Worm (Caenorhabditis elegans): Measurements from ENCODE around the gene T11F9.1.

Gene T11F9.1

ce11 chrV:11438464-11438863, 20.9 kb upstream of the T11F9.1 start, which contains the start of gene dmsr-1:
TSS of gene dmsr-1 (plus strand) at chrV:11438764.
- no peak for TF ChIP-seq nhr-11 (tag; optimal IDR thresholded peaks at IDR 0.05)
- no peak for TF ChIP-seq egl-5 (tag; optimal IDR thresholded peaks at IDR 0.05)
- no peak for TF ChIP-seq fos-1 (tag; optimal IDR thresholded peaks at IDR 0.05)
- TF ChIP-seq jun-1 (tag; optimal IDR thresholded peaks at IDR 0.05) = no peak
- no peak for TF ChIP-seq lin-15B (tag; optimal IDR thresholded peaks at IDR 0.05)
- no peak for TF ChIP-seq elt-3 (tag; optimal IDR thresholded peaks at IDR 0.05)

- no peak for TF ChIP-seq nhr-25 (tag; optimal IDR thresholded peaks at IDR 0.05)
- no peak for TF ChIP-seq nfya-1 (tag; optimal IDR thresholded peaks at IDR 0.05; ENCODE audit: insufficient read depth)
- no peak for TF ChIP-seq nhr-43 (tag; optimal IDR thresholded peaks at IDR 0.05; ENCODE audit: poor library complexity, severe bottlenecking)
- TF ChIP-seq R02D3.7 (tag; optimal IDR thresholded peaks at IDR 0.05) = no peak
- TF ChIP-seq fkh-2 (tag; optimal IDR thresholded peaks at IDR 0.05) = no peak
- no peak for TF ChIP-seq unc-39 (tag; optimal IDR thresholded peaks at IDR 0.05)
- no peak for TF ChIP-seq nhr-28 (tag; optimal IDR thresholded peaks at IDR 0.05)
- TF ChIP-seq ama-1 (optimal IDR thresholded peaks at IDR 0.05) = no peak
- TF ChIP-seq ceh-16 (tag; optimal IDR thresholded peaks at IDR 0.05) = no peak
- no peak for TF ChIP-seq lin-15B (tag; optimal IDR thresholded peaks at IDR 0.05)
- TF ChIP-seq ztf-11 (tag; optimal IDR thresholded peaks at IDR 0.05) = no peak
Observed at ce11 chrV:11439202-11439601, 20.2 kb upstream of the T11F9.1 start.

- TF ChIP-seq unc-62 (GFP tag; optimal IDR thresholded peaks at IDR 0.05) = peak; percentile 6
- TF ChIP-seq nfya-1 (tag; optimal IDR thresholded peaks at IDR 0.05; ENCODE audit: insufficient read depth) = peak; percentile 16
- TF ChIP-seq ZK546.5 (tag; optimal IDR thresholded peaks at IDR 0.05) = no peak
Observed at ce11 chrV:11443503-11443902, 15.9 kb upstream of the T11F9.1 start, which contains the start of gene F57B7.2. TSS of gene F57B7.2 (minus strand) at chrV:11443603.

- TF ChIP-seq mml-1 (tag; optimal IDR thresholded peaks at IDR 0.05) = no peak
- peak; percentile 52 for TF ChIP-seq unc-62 (GFP tag; optimal IDR thresholded peaks at IDR 0.05)
- TF ChIP-seq lin-39 (tag; optimal IDR thresholded peaks at IDR 0.05) = peak; percentile 73
- TF ChIP-seq nfya-1 (tag; optimal IDR thresholded peaks at IDR 0.05; ENCODE audit: insufficient read depth) = peak; percentile 86
- TF ChIP-seq ceh-28 (tag; optimal IDR thresholded peaks at IDR 0.05) = peak; percentile 28
- no peak for TF ChIP-seq pqm-1 (tag; optimal IDR thresholded peaks at IDR 0.05)
- peak; percentile 30 for TF ChIP-seq hmg-11 (tag; optimal IDR thresholded peaks at IDR 0.05)
- no peak for TF ChIP-seq jun-1 (tag; optimal IDR thresholded peaks at IDR 0.05)
- peak; percentile 20 for TF ChIP-seq snpc-4 (tag; optimal IDR thresholded peaks at IDR 0.05)
- no peak for TF ChIP-seq ceh-16 (tag; optimal IDR thresholded peaks at IDR 0.05)
- no peak for TF ChIP-seq sea-2 (GFP tag; optimal IDR thresholded peaks at IDR 0.05)
- no peak for TF ChIP-seq nhr-237 (tag; optimal IDR thresholded peaks at IDR 0.05)
- no peak for TF ChIP-seq elt-2 (tag; optimal IDR thresholded peaks at IDR 0.05)
- peak; percentile 48 for TF ChIP-seq egl-5 (tag; optimal IDR thresholded peaks at IDR 0.05)
- no peak for TF ChIP-seq ztf-11 (tag; optimal IDR thresholded peaks at IDR 0.05)
Observed at ce11 chrV:11445375-11445774, 14.0 kb upstream of the T11F9.1 start.

- TF ChIP-seq nfya-1 (tag; optimal IDR thresholded peaks at IDR 0.05; ENCODE audit: insufficient read depth) (peak; percentile 23), ztf-11 (tag; optimal IDR thresholded peaks at IDR 0.05) (no peak), nhr-67 (tag; optimal IDR thresholded peaks at IDR 0.05) (no peak), egl-5 (tag; optimal IDR thresholded peaks at IDR 0.05) (peak; percentile 53), mdl-1 (tag; optimal IDR thresholded peaks at IDR 0.05) (no peak), nhr-28 (tag; optimal IDR thresholded peaks at IDR 0.05) (no peak), elt-2 (tag; optimal IDR thresholded peaks at IDR 0.05) (no peak), ceh-82 (tag; optimal IDR thresholded peaks at IDR 0.05) (no peak)
Observed at ce11 chrV:11446297-11446696, 13.1 kb upstream of the T11F9.1 start, which contains the start of gene mig-17. TSS of gene mig-17 (plus strand) at chrV:11446685.

ce11 chrV:11449404-11449803, 10.0 kb upstream of the T11F9.1 start:
- no peak for TF ChIP-seq mml-1 (tag; optimal IDR thresholded peaks at IDR 0.05)
- no peak for TF ChIP-seq ceh-9 (tag; optimal IDR thresholded peaks at IDR 0.05)
- no peak for TF ChIP-seq aly-2 (tag; optimal IDR thresholded peaks at IDR 0.05)
- no peak for TF ChIP-seq ceh-16 (tag; optimal IDR thresholded peaks at IDR 0.05)
